Fruit fly (Drosophila melanogaster) whole organism, embryonic: Measurements from ENCODE around the gene CG7914.
A peak's percentile ranks its signal among the peaks of the same experiment; 100 is the strongest.

Source experiments
- CG10209 ChIP-seq: fragments of 200-800 bp; sonication (Bioruptor generic); optimal IDR thresholded peaks from 3 replicates; lab custom pipeline; 2017; ENCODE audit warnings: missing biosample characterization, mild to moderate bottlenecking, missing genetic modification characterization, missing genetic modification reagents
- CG10959 ChIP-seq: fragments of 200-800 bp; sonication (Bioruptor generic); IDR thresholded peaks from 2 replicates; pipeline ENCODE4 v1.3.6; 2022; ENCODE audit warnings: missing biosample characterization, missing genetic modification characterization
- CG11696 ChIP-seq: fragments of 200-800 bp; sonication (Bioruptor generic); IDR thresholded peaks from 2 replicates; pipeline ENCODE4 v1.3.6; 2022; ENCODE audit warnings: missing biosample characterization, missing genetic modification characterization
- CG11723 ChIP-seq: fragments of 200-800 bp; sonication (Bioruptor generic); optimal IDR thresholded peaks from 2 replicates; lab custom pipeline; 2017; ENCODE audit warnings: missing biosample characterization, mild to moderate bottlenecking, missing genetic modification characterization
- CG13894 ChIP-seq: fragments of 200-800 bp; sonication (Bioruptor generic); optimal IDR thresholded peaks from 3 replicates; lab custom pipeline; 2018; ENCODE audit warnings: missing biosample characterization, mild to moderate bottlenecking, missing genetic modification characterization, moderate library complexity
- CG14667 ChIP-seq: fragments of 200-800 bp; sonication (Bioruptor generic); IDR thresholded peaks from 2 replicates; pipeline ENCODE4 v1.3.6; 2022; ENCODE audit warnings: missing biosample characterization, missing genetic modification characterization
- CG15269 ChIP-seq: fragments of 200-800 bp; sonication (Bioruptor generic); optimal IDR thresholded peaks from 2 replicates; lab custom pipeline; 2018; ENCODE audit warnings: missing biosample characterization, mild to moderate bottlenecking, missing genetic modification characterization, moderate library complexity
- CG16779 ChIP-seq: fragments of 200-800 bp; sonication (Bioruptor generic); IDR thresholded peaks from 2 replicates; pipeline ENCODE4 v1.3.6; 2022; ENCODE audit warnings: missing biosample characterization, missing genetic modification characterization
- CG17328 ChIP-seq: fragments of 200-800 bp; sonication (Bioruptor generic); IDR thresholded peaks from 2 replicates; pipeline ENCODE4 v1.3.6; 2022; ENCODE audit warnings: missing biosample characterization, missing genetic modification characterization
- CG17568 ChIP-seq: fragments of 200-800 bp; sonication (Bioruptor generic); optimal IDR thresholded peaks from 2 replicates; lab custom pipeline; 2018; ENCODE audit warnings: missing biosample characterization, mild to moderate bottlenecking, missing genetic modification characterization, moderate library complexity
- CG18476 ChIP-seq: fragments of 200-800 bp; sonication (Bioruptor generic); optimal IDR thresholded peaks from 2 replicates; lab custom pipeline; 2016; ENCODE audit warnings: missing biosample characterization, mild to moderate bottlenecking, missing genetic modification characterization
- CG2129 ChIP-seq: fragments of 200-800 bp; sonication (Bioruptor generic); IDR thresholded peaks from 2 replicates; pipeline ENCODE4 v1.3.6; 2022; ENCODE audit warnings: missing biosample characterization, missing genetic modification characterization; ENCODE audit not compliant: partially characterized antibody
- CG2875 ChIP-seq: fragments of 200-800 bp; sonication (Bioruptor generic); optimal IDR thresholded peaks from 2 replicates; lab custom pipeline; 2017; ENCODE audit warnings: missing biosample characterization, mild to moderate bottlenecking, missing genetic modification characterization, missing genetic modification reagents
- CG2889 ChIP-seq: fragments of 200-800 bp; sonication (Bioruptor generic); IDR thresholded peaks from 3 replicates; pipeline ENCODE4 v1.3.6; 2022; ENCODE audit warnings: missing biosample characterization, missing genetic modification characterization
- CG3065 ChIP-seq: fragments of 200-800 bp; sonication (Bioruptor generic); optimal IDR thresholded peaks from 2 replicates; lab custom pipeline; 2016; ENCODE audit warnings: missing biosample characterization, missing genetic modification characterization
- CG31365 ChIP-seq: fragments of 200-800 bp; sonication (Bioruptor generic); optimal IDR thresholded peaks from 2 replicates; lab custom pipeline; 2018; ENCODE audit warnings: missing biosample characterization, mild to moderate bottlenecking, missing genetic modification characterization
- CG4404 ChIP-seq: fragments of 200-800 bp; sonication (Bioruptor generic); IDR thresholded peaks from 2 replicates; pipeline ENCODE4 v1.3.6; 2022; ENCODE audit warnings: missing biosample characterization, missing genetic modification characterization
- CG6854 ChIP-seq: fragments of 200-800 bp; sonication (Bioruptor generic); optimal IDR thresholded peaks from 3 replicates; lab custom pipeline; 2017; ENCODE audit warnings: missing biosample characterization, mild to moderate bottlenecking, missing genetic modification characterization
- CG7556 ChIP-seq: fragments of 200-800 bp; sonication (Bioruptor generic); optimal IDR thresholded peaks from 2 replicates; lab custom pipeline; 2017; ENCODE audit warnings: missing biosample characterization, mild to moderate bottlenecking, missing genetic modification characterization
- CHES-1-like ChIP-seq: fragments of 200-800 bp; sonication (Bioruptor generic); optimal IDR thresholded peaks from 2 replicates; lab custom pipeline; 2016; ENCODE audit warnings: missing biosample characterization, missing genetic modification characterization
- Camta ChIP-seq: fragments of 200-800 bp; sonication (Bioruptor generic); optimal IDR thresholded peaks from 2 replicates; lab custom pipeline; 2016; ENCODE audit warnings: missing biosample characterization, missing genetic modification characterization
- CoRest ChIP-seq: fragments of 200-800 bp; sonication (Bioruptor generic); optimal IDR thresholded peaks from 3 replicates; lab custom pipeline; 2018; ENCODE audit warnings: missing biosample characterization, mild to moderate bottlenecking, missing genetic modification characterization, moderate library complexity
- D19B ChIP-seq: fragments of 200-800 bp; sonication (Bioruptor generic); optimal IDR thresholded peaks from 2 replicates; lab custom pipeline; 2017; ENCODE audit warnings: missing biosample characterization, mild to moderate bottlenecking, missing genetic modification characterization
- Dll ChIP-seq: fragments of 200-800 bp; sonication (Bioruptor generic); IDR thresholded peaks from 4 replicates; pipeline ENCODE4 v1.3.6; 2022; ENCODE audit warnings: missing biosample characterization, missing genetic modification characterization; ENCODE audit not compliant: partially characterized antibody
- E2f2 ChIP-seq: fragments of 200-800 bp; sonication (Bioruptor generic); IDR thresholded peaks from 2 replicates; pipeline ENCODE4 v1.3.6; 2022; ENCODE audit warnings: missing biosample characterization, missing genetic modification characterization
- Elba2 ChIP-seq: fragments of 200-800 bp; sonication (Bioruptor generic); optimal IDR thresholded peaks from 3 replicates; lab custom pipeline; 2016; ENCODE audit warnings: missing biosample characterization, missing genetic modification characterization
- Hmr ChIP-seq: fragments of 200-800 bp; sonication (Bioruptor generic); optimal IDR thresholded peaks from 3 replicates; lab custom pipeline; 2017; ENCODE audit warnings: mild to moderate bottlenecking, missing biosample characterization, missing genetic modification reagents, missing genetic modification characterization
- Lpt ChIP-seq: fragments of >200 bp; optimal IDR thresholded peaks from 2 replicates; lab custom pipeline; 2018; ENCODE audit warnings: missing biosample characterization, missing genetic modification characterization
- MBD-R2 ChIP-seq: fragments of 200-800 bp; sonication (Bioruptor generic); IDR thresholded peaks from 2 replicates; pipeline ENCODE4 v1.3.6; 2022; ENCODE audit warnings: missing biosample characterization, missing genetic modification characterization
- Myb ChIP-seq: fragments of 200-800 bp; sonication (Bioruptor generic); optimal IDR thresholded peaks from 2 replicates; lab custom pipeline; 2016; ENCODE audit warnings: missing biosample characterization, missing genetic modification characterization
- NC2α ChIP-seq: fragments of 200-800 bp; sonication (Bioruptor generic); optimal IDR thresholded peaks from 2 replicates; lab custom pipeline; 2016; ENCODE audit warnings: missing biosample characterization, missing genetic modification characterization
- NFAT ChIP-seq: fragments of 200-800 bp; sonication (Bioruptor generic); IDR thresholded peaks from 2 replicates; pipeline ENCODE4 v1.3.6; 2022; ENCODE audit warnings: missing biosample characterization, missing genetic modification characterization
- NfI ChIP-seq: fragments of 200-800 bp; sonication (Bioruptor generic); optimal IDR thresholded peaks from 3 replicates; lab custom pipeline; 2018; ENCODE audit warnings: missing biosample characterization, mild to moderate bottlenecking, missing genetic modification characterization, moderate library complexity
- Oli ChIP-seq: fragments of 200-800 bp; sonication (Bioruptor generic); optimal IDR thresholded peaks from 2 replicates; lab custom pipeline; 2018; ENCODE audit warnings: missing biosample characterization, mild to moderate bottlenecking, missing genetic modification characterization, moderate library complexity
- PHDP ChIP-seq: fragments of 200-800 bp; sonication (Bioruptor generic); optimal IDR thresholded peaks from 3 replicates; lab custom pipeline; 2018; ENCODE audit warnings: missing biosample characterization, mild to moderate bottlenecking, missing genetic modification characterization, moderate library complexity
- Ptx1 ChIP-seq: fragments of 200-800 bp; sonication (Bioruptor generic); IDR thresholded peaks from 2 replicates; pipeline ENCODE4 v1.3.6; 2022; ENCODE audit warnings: missing biosample characterization, missing genetic modification characterization
- Sox100B ChIP-seq: fragments of 200-800 bp; sonication (Bioruptor generic); optimal IDR thresholded peaks from 3 replicates; lab custom pipeline; 2018; ENCODE audit warnings: missing biosample characterization, mild to moderate bottlenecking, missing genetic modification characterization
- Vsx1 ChIP-seq: fragments of 200-800 bp; sonication (Bioruptor generic); optimal IDR thresholded peaks from 2 replicates; lab custom pipeline; 2017; ENCODE audit warnings: missing biosample characterization, mild to moderate bottlenecking, missing genetic modification characterization, missing genetic modification reagents
- ab ChIP-seq: fragments of 200-800 bp; sonication (Bioruptor generic); optimal IDR thresholded peaks from 2 replicates; lab custom pipeline; 2016; ENCODE audit warnings: missing biosample characterization, missing genetic modification characterization
- bsh ChIP-seq, 2 experiments: fragments of 200-800 bp; sonication (Bioruptor generic); optimal IDR thresholded peaks; 2 replicates each; lab custom pipeline; 2017 to 2018; ENCODE audit warnings: mild to moderate bottlenecking in 2 of 2, missing biosample characterization in 2 of 2, missing genetic modification characterization in 2 of 2, moderate library complexity in 1 of 2
- chn ChIP-seq: fragments of 200-800 bp; sonication (Bioruptor generic); optimal IDR thresholded peaks from 2 replicates; lab custom pipeline; 2016; ENCODE audit warnings: missing biosample characterization, missing genetic modification characterization
- gcm2 ChIP-seq: fragments of 200-800 bp; sonication (Bioruptor generic); optimal IDR thresholded peaks from 2 replicates; lab custom pipeline; 2016; ENCODE audit warnings: missing biosample characterization, missing genetic modification characterization
- ken ChIP-seq: fragments of 200-800 bp; sonication (Bioruptor generic); IDR thresholded peaks from 3 replicates; pipeline ENCODE4 v1.3.6; 2022; ENCODE audit warnings: missing biosample characterization, missing genetic modification characterization
- lab ChIP-seq: fragments of 200-800 bp; sonication (Bioruptor generic); optimal IDR thresholded peaks from 3 replicates; lab custom pipeline; 2017; ENCODE audit warnings: missing biosample characterization, missing genetic modification characterization, mild to moderate bottlenecking, moderate library complexity, missing genetic modification reagents
- org-1 ChIP-seq: fragments of 200-800 bp; sonication (Bioruptor generic); optimal IDR thresholded peaks from 2 replicates; lab custom pipeline; 2017; ENCODE audit warnings: missing biosample characterization, missing genetic modification characterization
- pita ChIP-seq: fragments of 200-800 bp; sonication (Bioruptor generic); optimal IDR thresholded peaks from 2 replicates; lab custom pipeline; 2017; ENCODE audit warnings: missing biosample characterization, mild to moderate bottlenecking, missing genetic modification characterization
- pros ChIP-seq: fragments of 200-800 bp; sonication (Bioruptor generic); optimal IDR thresholded peaks from 3 replicates; lab custom pipeline; 2019; ENCODE audit warnings: missing biosample characterization, mild to moderate bottlenecking, missing genetic modification characterization, moderate library complexity
- sd ChIP-seq: fragments of 200-800 bp; sonication (Bioruptor generic); optimal IDR thresholded peaks from 3 replicates; lab custom pipeline; 2018; ENCODE audit warnings: missing biosample characterization, mild to moderate bottlenecking, missing genetic modification characterization, moderate library complexity
- tio ChIP-seq: fragments of 200-800 bp; sonication (Bioruptor generic); optimal IDR thresholded peaks from 2 replicates; lab custom pipeline; 2017; ENCODE audit warnings: missing biosample characterization, missing genetic modification characterization, inconsistent platforms
- twi ChIP-seq: fragments of 200-800 bp; optimal IDR thresholded peaks from 2 replicates; lab custom pipeline; 2019; ENCODE audit warnings: missing biosample characterization, mild to moderate bottlenecking, missing genetic modification characterization, moderate library complexity
- yki ChIP-seq: fragments of >200 bp; optimal IDR thresholded peaks from 3 replicates; lab custom pipeline; 2018

CG7914 gene

DNA sequence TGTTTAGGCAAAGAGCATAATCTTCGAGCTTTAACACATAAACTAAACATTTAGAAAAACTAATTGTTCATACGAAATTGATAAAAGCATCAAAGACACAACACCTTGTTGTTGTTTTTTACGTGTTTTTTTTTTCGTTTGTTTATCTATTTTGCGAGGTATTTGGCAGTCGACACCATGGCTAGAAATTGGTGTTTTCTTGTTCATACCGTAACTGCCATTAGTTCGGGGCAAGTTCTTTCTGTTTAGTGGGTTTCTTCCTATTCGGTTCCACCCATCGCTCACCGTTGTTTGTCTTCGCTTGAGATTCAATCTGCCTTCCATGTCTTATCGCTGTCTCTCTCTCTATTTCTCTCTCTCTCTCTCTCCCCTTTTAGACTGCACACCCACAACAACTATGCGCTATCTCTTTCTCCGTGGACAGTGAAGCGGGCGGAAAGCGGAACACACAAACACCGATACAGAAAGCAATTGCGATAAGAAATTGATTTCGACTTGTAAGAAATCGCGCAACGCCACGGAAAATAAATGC lies 46.8 kb downstream of the CG7914 start:
- no peak for TF ChIP-seq ken (GFP tag; lab: Robert Waterston, UW)
- TF ChIP-seq NfI (GFP tag; lab: Kevin White, UChicago) = no peak
- no peak for TF ChIP-seq NFAT (GFP tag; lab: Robert Waterston, UW)
- no peak for TF ChIP-seq CG2129 (GFP tag; lab: Robert Waterston, UW)
- TF ChIP-seq CG2875 (GFP tag; lab: Kevin White, UChicago) = no peak
- no peak for TF ChIP-seq twi (tag; lab: Kevin White, UChicago)
- peak; percentile 22 for TF ChIP-seq Myb (GFP tag; lab: Kevin White, UChicago)
- peak; percentile 13 for TF ChIP-seq tio
- TF ChIP-seq Hmr = peak; percentile 6
- TF ChIP-seq D19B (GFP tag; lab: Kevin White, UChicago) = peak; percentile 95
- TF ChIP-seq NC2α (GFP tag; lab: Kevin White, UChicago) = no peak
- TF ChIP-seq CG15269 (tag; lab: Kevin White, UChicago) = peak; percentile 14
- TF ChIP-seq CG11696 (GFP tag; lab: Robert Waterston, UW) = no peak
- TF ChIP-seq CG31365 (tag; lab: Kevin White, UChicago) = no peak
- TF ChIP-seq CG4404 (GFP tag; lab: Robert Waterston, UW) = no peak
- TF ChIP-seq CoRest (tag; lab: Kevin White, UChicago) = peak; percentile 17
- TF ChIP-seq CG10209 = peak; percentile 24
- TF ChIP-seq CG10959 (GFP tag; lab: Robert Waterston, UW) = no peak
- peak; percentile 33 for TF ChIP-seq Oli (tag; lab: Kevin White, UChicago)
- no peak for TF ChIP-seq CG14667 (GFP tag; lab: Robert Waterston, UW)
- no peak for TF ChIP-seq chn
- TF ChIP-seq sd (tag; lab: Kevin White, UChicago) = peak; percentile 42
- no peak for TF ChIP-seq Lpt
- no peak for TF ChIP-seq CG2889 (GFP tag; lab: Robert Waterston, UW)
- TF ChIP-seq org-1 (GFP tag; lab: Kevin White, UChicago) = no peak
- TF ChIP-seq ab (GFP tag; lab: Kevin White, UChicago) = no peak
- no peak for TF ChIP-seq Dll (GFP tag; lab: Robert Waterston, UW)
- no peak for TF ChIP-seq CG16779 (GFP tag; lab: Robert Waterston, UW)
- TF ChIP-seq CG17568 (GFP tag; lab: Kevin White, UChicago) = no peak
- peak; percentile 25 for TF ChIP-seq lab
- TF ChIP-seq pros = peak; percentile 34
- no peak for TF ChIP-seq yki
- no peak for TF ChIP-seq CG6854 (GFP tag; lab: Kevin White, UChicago)
- TF ChIP-seq Ptx1 = peak; percentile 48
- no peak for TF ChIP-seq E2f2 (GFP tag; lab: Robert Waterston, UW)
- no peak for TF ChIP-seq CG18476 (GFP tag; lab: Kevin White, UChicago)
- no peak for TF ChIP-seq CG13894 (tag; lab: Kevin White, UChicago)
- peak in 1 of 2 experiments; percentile 23 for TF ChIP-seq bsh (GFP tag; optimal IDR thresholded peaks at IDR 0.05; lab: Kevin White, UChicago)
- no peak for TF ChIP-seq CG7556 (GFP tag; lab: Kevin White, UChicago)
- TF ChIP-seq MBD-R2 (GFP tag; lab: Robert Waterston, UW) = peak; percentile 15; the same call in 1 of the 2 replicates
- peak; percentile 3 for TF ChIP-seq CHES-1-like (GFP tag; lab: Kevin White, UChicago)
- no peak for TF ChIP-seq CG11723 (GFP tag; lab: Kevin White, UChicago)
- no peak for TF ChIP-seq Vsx1 (GFP tag; lab: Kevin White, UChicago)
- TF ChIP-seq CG3065 (GFP tag; lab: Kevin White, UChicago) = no peak
- TF ChIP-seq Elba2 (GFP tag; lab: Kevin White, UChicago) = no peak
- no peak for TF ChIP-seq Camta (GFP tag; lab: Kevin White, UChicago)
- TF ChIP-seq PHDP (tag; lab: Kevin White, UChicago) = peak; percentile 14
- TF ChIP-seq Sox100B (GFP tag; lab: Kevin White, UChicago) = no peak
- TF ChIP-seq pita = no peak
- 0 out of 2 replicates have a peak, but pooled peaks have one; percentile 12 for TF ChIP-seq CG17328
- no peak for TF ChIP-seq gcm2 (GFP tag; lab: Kevin White, UChicago)
